Fruit fly (Drosophila melanogaster): ENCODE data around the gene CG15747.
A peak's percentile ranks its signal among the peaks of the same experiment; 100 is the strongest.

The CG15747 gene

DNA sequence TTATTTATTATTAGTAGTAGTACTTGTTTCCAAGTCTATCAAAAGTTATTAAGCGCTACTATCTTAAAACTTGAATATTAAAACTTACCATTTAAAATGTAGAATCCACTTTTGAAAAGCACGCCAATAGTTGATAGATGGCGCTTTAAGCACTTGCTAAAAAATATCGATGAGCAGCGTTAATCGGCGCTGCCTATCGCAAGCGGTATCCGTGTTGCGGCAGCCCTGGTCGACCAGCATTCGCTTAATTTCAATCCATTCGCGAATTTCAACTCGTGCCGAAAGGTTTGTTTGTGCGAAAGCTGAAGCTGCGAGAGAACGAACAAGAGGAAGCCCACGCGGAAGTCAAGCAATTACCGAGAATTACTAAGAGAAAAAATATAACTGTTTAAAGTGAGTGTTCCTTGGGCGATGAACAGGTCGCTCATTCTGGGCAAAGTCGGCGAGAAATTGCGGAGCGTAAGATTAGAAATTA is 8.5 kb upstream of the CG15747 start, which contains the start of gene Prx2 (continued):
- TF ChIP-seq D19B (GFP tag; optimal IDR thresholded peaks at IDR 0.05) (no peak), CG13894 (tag; optimal IDR thresholded peaks at IDR 0.05) (no peak), CG6272 (GFP tag; IDR thresholded peaks at IDR 0.05) (peak; percentile 15; the same call in 1 of the 2 replicates), CkIIα-i1 (GFP tag; IDR thresholded peaks at IDR 0.05) (no peak), sens (GFP tag) (peak; percentile 8), pita (GFP tag; optimal IDR thresholded peaks at IDR 0.05) (no peak), CG4854 (GFP tag; optimal IDR thresholded peaks at IDR 0.05) (no peak), trh (GFP tag; optimal IDR thresholded peaks at IDR 0.05) (no peak), run (tag; optimal IDR thresholded peaks at IDR 0.05) (no peak), fru (optimal IDR thresholded peaks at IDR 0.05) (no peak), fd3F (GFP tag; optimal IDR thresholded peaks at IDR 0.05) (no peak), Lhr (GFP tag; optimal IDR thresholded peaks at IDR 0.05) (peak; percentile 32), CG12942 (GFP tag; optimal IDR thresholded peaks at IDR 0.05) (no peak), Doc3 (GFP tag; IDR thresholded peaks at IDR 0.05; ENCODE audit: partially characterized antibody) (peak; percentile 53; the same call in 1 of the 3 replicates), CG15696 (tag; optimal IDR thresholded peaks at IDR 0.05) (no peak), salm (tag; optimal IDR thresholded peaks at IDR 0.05) (no peak), CG32532 (GFP tag; IDR thresholded peaks at IDR 0.05) (peak; percentile 46), Vsx1 (GFP tag; optimal IDR thresholded peaks at IDR 0.05) (no peak), Dad (GFP tag; optimal IDR thresholded peaks at IDR 0.05) (no peak), pb (GFP tag; optimal IDR thresholded peaks at IDR 0.05) (no peak), CG14667 (GFP tag; IDR thresholded peaks at IDR 0.05) (no peak), dm (GFP tag; optimal IDR thresholded peaks at IDR 0.05) (no peak), cato (GFP tag; optimal IDR thresholded peaks at IDR 0.05; ENCODE audit: borderline replicate concordance) (no peak), CG16815 (GFP tag; optimal IDR thresholded peaks at IDR 0.05) (no peak)

DNA sequence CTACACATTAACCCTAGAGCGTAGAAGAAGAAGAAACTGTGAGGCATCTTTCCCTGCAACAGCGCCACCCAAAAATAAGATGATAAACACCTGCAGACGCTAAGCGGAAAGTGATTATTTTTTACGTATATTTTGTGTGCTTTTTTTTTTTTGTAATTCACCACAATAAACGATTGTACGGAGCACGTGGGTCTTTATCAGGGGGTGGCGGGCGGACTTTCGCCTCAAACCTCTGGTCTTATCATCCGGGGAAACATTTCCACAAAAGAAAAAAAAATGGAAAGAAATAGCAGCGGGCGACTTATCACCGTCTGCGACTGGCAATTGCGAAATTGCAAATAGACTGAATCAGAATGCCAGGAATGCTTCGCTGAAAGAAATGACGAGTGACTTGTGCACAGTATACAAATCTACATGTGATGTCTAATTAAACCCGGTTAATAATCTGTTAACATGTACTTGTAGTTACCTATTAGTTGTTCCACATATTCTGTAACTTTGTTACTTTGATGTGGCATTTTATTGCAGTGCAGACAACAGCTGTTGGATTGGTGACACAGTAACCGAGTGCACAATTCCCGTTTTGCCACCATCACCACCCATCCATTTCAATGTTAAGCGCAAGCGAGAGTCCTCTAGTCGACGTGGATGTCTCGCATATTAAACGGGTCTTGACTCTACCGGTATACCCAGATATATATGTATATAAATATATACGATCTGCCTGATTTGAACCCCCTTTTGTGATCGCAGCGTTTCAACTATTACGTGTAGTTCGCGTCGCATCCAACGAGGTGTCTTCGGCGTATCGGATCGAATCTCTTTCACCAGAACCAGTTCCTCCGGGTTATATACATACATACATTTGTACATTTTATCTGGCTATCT is 6.1 kb upstream of the CG15747 start:
- no peak; the same call in 1 of the 2 replicates for TF ChIP-seq CG10366 (GFP tag; IDR thresholded peaks at IDR 0.05)
- TF ChIP-seq rib (GFP tag; IDR thresholded peaks at IDR 0.05) = no peak
- no peak for TF ChIP-seq CG17361 (GFP tag; IDR thresholded peaks at IDR 0.05)
- peak; percentile 46 for TF ChIP-seq gem (tag; optimal IDR thresholded peaks at IDR 0.05)
- TF ChIP-seq CG15514 (GFP tag; optimal IDR thresholded peaks at IDR 0.05) = peak; percentile 31
- TF ChIP-seq corto (GFP tag; optimal IDR thresholded peaks at IDR 0.05) = peak; percentile 61
- no peak for TF ChIP-seq CG3995 (GFP tag; optimal IDR thresholded peaks at IDR 0.05)
- peak; percentile 5 for TF ChIP-seq CG8290 (GFP tag; optimal IDR thresholded peaks at IDR 0.05)
- peak in 1 of 2 experiments; percentile 70 for TF ChIP-seq CG8290 (tag; optimal IDR thresholded peaks at IDR 0.05)
- TF ChIP-seq Sox102F (GFP tag; optimal IDR thresholded peaks at IDR 0.05) = peak; percentile 48
- TF ChIP-seq lab (GFP tag; optimal IDR thresholded peaks at IDR 0.05) = peak; percentile 5
- TF ChIP-seq CG11504 (tag; optimal IDR thresholded peaks at IDR 0.05) = peak; percentile 41
- peak; percentile 11 for TF ChIP-seq CG12769 (tag; optimal IDR thresholded peaks at IDR 0.05)
- 0 out of 2 replicates have a peak, but pooled peaks have one; percentile 27 for TF ChIP-seq CG32532 (GFP tag; IDR thresholded peaks at IDR 0.05)
- TF ChIP-seq crp (GFP tag; optimal IDR thresholded peaks at IDR 0.05) = peak in 1 of 2 experiments; percentile 39
- peak; percentile 17 for TF ChIP-seq unpg (GFP tag; optimal IDR thresholded peaks at IDR 0.05)
- no peak for TF ChIP-seq Meics (GFP tag; optimal IDR thresholded peaks at IDR 0.05)
- peak; percentile 7 for TF ChIP-seq CG7839 (tag; optimal IDR thresholded peaks at IDR 0.05)
- peak; percentile 62 for TF ChIP-seq nom (GFP tag; optimal IDR thresholded peaks at IDR 0.05)
- peak; percentile 53 for TF ChIP-seq CG1603 (tag; optimal IDR thresholded peaks at IDR 0.05)
- peak; percentile 21 for TF ChIP-seq NfI (GFP tag; optimal IDR thresholded peaks at IDR 0.05)
- TF ChIP-seq CG11695 (GFP tag; IDR thresholded peaks at IDR 0.05) = 0 out of 3 replicates have a peak, but pooled peaks have one; percentile 13
- TF ChIP-seq HLH3B (GFP tag; IDR thresholded peaks at IDR 0.05) = peak; percentile 43; the same call in 1 of the 2 replicates
- TF ChIP-seq aop (GFP tag; IDR thresholded peaks at IDR 0.05) = 0 out of 2 replicates have a peak, but pooled peaks have one; percentile 28
- TF ChIP-seq BtbVII (GFP tag; optimal IDR thresholded peaks at IDR 0.05) = no peak
